Worm (Caenorhabditis elegans) whole organism, L4 larva: Measurements from ENCODE around the gene Y43C5B.3.

Experiments
- D1046.2 ChIP-seq: fragments of 200-800 bp; sonication (Bioruptor generic); IDR thresholded peaks from 2 replicates; pipeline ENCODE4 v1.3.6; 2022; ENCODE audit warnings: missing genetic modification characterization, missing compliant biosample characterization
- F37D6.2 ChIP-seq: sonication (generic microtip); optimal IDR thresholded peaks from 2 replicates; lab custom pipeline; 2016; ENCODE audit warnings: mild to moderate bottlenecking, missing genetic modification characterization, missing compliant biosample characterization
- F44E2.7 ChIP-seq: fragments of 200-800 bp; sonication (Bioruptor generic); IDR thresholded peaks from 2 replicates; pipeline ENCODE4 v2.1.2; 2022; ENCODE audit warnings: missing genetic modification characterization, missing compliant biosample characterization
- T20F7.1 ChIP-seq: fragments of 200-800 bp; sonication (Bioruptor generic); optimal IDR thresholded peaks from 2 replicates; lab custom pipeline; 2018; ENCODE audit warnings: mild to moderate bottlenecking, missing genetic modification characterization, missing compliant biosample characterization
- Y105C5A.15 ChIP-seq: fragments of 200-800 bp; sonication (Bioruptor generic); IDR thresholded peaks from 2 replicates; pipeline ENCODE4 v1.3.6; 2022; ENCODE audit warnings: missing genetic modification characterization, missing compliant biosample characterization
- Y5F2A.4 ChIP-seq: fragments of 200-800 bp; sonication (Bioruptor generic); optimal IDR thresholded peaks from 2 replicates; lab custom pipeline; 2018; ENCODE audit warnings: mild to moderate bottlenecking, missing genetic modification characterization, missing compliant biosample characterization
- ZK337.2 ChIP-seq: fragments of 200-800 bp; sonication (Bioruptor generic); IDR thresholded peaks from 2 replicates; pipeline ENCODE4 v1.3.6; 2022; ENCODE audit warnings: missing genetic modification reagents, missing genetic modification characterization, missing compliant biosample characterization
- ZK546.5 ChIP-seq, 2 experiments: sonication (generic microtip); optimal IDR thresholded peaks; 2 replicates each; lab custom pipeline; 2017; ENCODE audit warnings: missing biosample characterization in 2 of 2, missing genetic modification characterization in 2 of 2
- arid-1 ChIP-seq: fragments of 200-800 bp; sonication (Bioruptor generic); conservative IDR thresholded peaks from 2 replicates; pipeline ENCODE4 v1.3.6; 2022; ENCODE audit warnings: missing genetic modification reagents, missing genetic modification characterization, missing compliant biosample characterization
- attf-4 ChIP-seq: sonication (generic microtip); optimal IDR thresholded peaks from 3 replicates; lab custom pipeline; 2017; ENCODE audit warnings: missing biosample characterization, missing genetic modification characterization
- ceh-20 ChIP-seq: fragments of 200-800 bp; sonication (Bioruptor generic); IDR thresholded peaks from 2 replicates; pipeline ENCODE4 v1.3.6; 2022; ENCODE audit warnings: missing genetic modification reagents, missing genetic modification characterization, missing compliant biosample characterization
- ceh-32 ChIP-seq: sonication (generic microtip); optimal IDR thresholded peaks from 2 replicates; lab custom pipeline; 2016; ENCODE audit warnings: mild to moderate bottlenecking, missing genetic modification characterization, missing compliant biosample characterization; ENCODE audit not compliant: poor library complexity
- cey-2 ChIP-seq: sonication (generic microtip); optimal IDR thresholded peaks from 3 replicates; lab custom pipeline; 2017; ENCODE audit warnings: missing genetic modification characterization, mild to moderate bottlenecking, missing compliant biosample characterization, antibody characterized with exemption, borderline replicate concordance; ENCODE audit not compliant: insufficient read depth
- ctbp-1 ChIP-seq: fragments of 200-800 bp; sonication (Bioruptor generic); IDR thresholded peaks from 2 replicates; pipeline ENCODE4 v1.3.6; 2022; ENCODE audit warnings: missing genetic modification reagents, missing genetic modification characterization, missing compliant biosample characterization
- daf-16 ChIP-seq, 3 experiments: sonication (generic microtip); optimal IDR thresholded peaks; 2 replicates each; lab custom pipeline; 2016 to 2017; ENCODE audit warnings: missing genetic modification characterization in 3 of 3, missing genetic modification reagents in 3 of 3, mild to moderate bottlenecking in 2 of 3, missing compliant biosample characterization in 2 of 3, missing biosample characterization in 1 of 3, moderate library complexity in 1 of 3
- daf-19 ChIP-seq: fragments of 200-800 bp; sonication (Bioruptor generic); conservative IDR thresholded peaks from 2 replicates; pipeline ENCODE4 v1.3.6; 2022; ENCODE audit warnings: missing genetic modification characterization, missing compliant biosample characterization
- dmd-6 ChIP-seq: fragments of 200-800 bp; sonication (Bioruptor generic); IDR thresholded peaks from 2 replicates; pipeline ENCODE4 v1.3.6; 2022; ENCODE audit warnings: missing genetic modification reagents, missing genetic modification characterization, missing compliant biosample characterization
- dmd-8 ChIP-seq: fragments of 200-800 bp; sonication (Bioruptor generic); IDR thresholded peaks from 2 replicates; pipeline ENCODE4 v1.3.6; 2022; ENCODE audit warnings: missing genetic modification characterization, missing compliant biosample characterization
- dve-1 ChIP-seq: sonication (generic microtip); optimal IDR thresholded peaks from 2 replicates; lab custom pipeline; 2017; ENCODE audit warnings: antibody characterized with exemption, mild to moderate bottlenecking, missing genetic modification characterization, missing compliant biosample characterization; ENCODE audit not compliant: insufficient read depth
- fos-1 ChIP-seq: fragments of 150-350 bp; optimal IDR thresholded peaks from 2 replicates; lab custom pipeline; 2014; ENCODE audit warnings: missing biosample characterization, missing genetic modification characterization
- hlh-11 ChIP-seq: fragments of 200-800 bp; sonication (Bioruptor generic); optimal IDR thresholded peaks from 2 replicates; lab custom pipeline; 2018; ENCODE audit warnings: mild to moderate bottlenecking, missing genetic modification characterization, missing compliant biosample characterization
- jun-1 ChIP-seq: fragments of 150-350 bp; optimal IDR thresholded peaks from 2 replicates; lab custom pipeline; 2014; ENCODE audit warnings: missing biosample characterization, missing genetic modification reagents, missing genetic modification characterization
- lin-39 ChIP-seq: fragments of 150-350 bp; optimal IDR thresholded peaks from 2 replicates; lab custom pipeline; 2014; ENCODE audit warnings: missing biosample characterization, missing genetic modification reagents, missing genetic modification characterization
- lsy-2 ChIP-seq, 2 experiments: fragments of 150-350 bp in 1 of 2; sonication (generic microtip) in 1 of 2; optimal IDR thresholded peaks; 2 replicates each; lab custom pipeline; 2014 to 2017; ENCODE audit warnings: missing biosample characterization in 2 of 2, missing genetic modification characterization in 2 of 2
- mdt-29 ChIP-seq: fragments of 200-800 bp; sonication (Bioruptor generic); IDR thresholded peaks from 2 replicates; pipeline ENCODE4 v1.3.6; 2022; ENCODE audit warnings: missing genetic modification reagents, missing genetic modification characterization, missing compliant biosample characterization
- mes-2 ChIP-seq: sonication (generic microtip); optimal IDR thresholded peaks from 2 replicates; lab custom pipeline; 2016; ENCODE audit warnings: missing genotype, mild to moderate bottlenecking, missing genetic modification characterization, missing compliant biosample characterization; ENCODE audit not compliant: poor library complexity, severe bottlenecking
- mxl-2 ChIP-seq: fragments of 200-800 bp; sonication (Bioruptor generic); conservative IDR thresholded peaks from 2 replicates; pipeline ENCODE4 v1.3.6; 2022; ENCODE audit warnings: missing genetic modification reagents, missing genetic modification characterization, missing compliant biosample characterization
- nhr-10 ChIP-seq: fragments of 150-350 bp; optimal IDR thresholded peaks from 2 replicates; lab custom pipeline; 2014; ENCODE audit warnings: missing biosample characterization, missing genetic modification characterization
- nhr-102 ChIP-seq: sonication (generic microtip); optimal IDR thresholded peaks from 2 replicates; lab custom pipeline; 2016; ENCODE audit warnings: mild to moderate bottlenecking, missing genetic modification characterization, moderate library complexity, missing compliant biosample characterization
- nhr-25 ChIP-seq: sonication (generic microtip); optimal IDR thresholded peaks from 2 replicates; lab custom pipeline; 2017; ENCODE audit warnings: missing genetic modification characterization, mild to moderate bottlenecking, missing compliant biosample characterization, antibody characterized with exemption, moderate library complexity, borderline replicate concordance; ENCODE audit not compliant: insufficient read depth
- nhr-28 ChIP-seq: fragments of 150-350 bp; optimal IDR thresholded peaks from 2 replicates; lab custom pipeline; 2014; ENCODE audit warnings: missing biosample characterization, missing genetic modification characterization
- nhr-41 ChIP-seq: fragments of 200-800 bp; sonication (Bioruptor generic); IDR thresholded peaks from 2 replicates; pipeline ENCODE4 v1.3.6; 2022; ENCODE audit warnings: missing genetic modification reagents, missing genetic modification characterization, missing compliant biosample characterization
- nhr-48 ChIP-seq: sonication (generic microtip); optimal IDR thresholded peaks from 2 replicates; lab custom pipeline; 2016; ENCODE audit warnings: mild to moderate bottlenecking, missing genetic modification characterization, missing compliant biosample characterization
- nhr-76 ChIP-seq: fragments of 150-350 bp; optimal IDR thresholded peaks from 2 replicates; lab custom pipeline; 2014; ENCODE audit warnings: missing biosample characterization, missing genetic modification characterization
- pha-4 ChIP-seq, 2 experiments: fragments of 150-350 bp in 1 of 2; fragments of 200-800 bp in 1 of 2; sonication (Bioruptor generic) in 1 of 2; IDR thresholded peaks in 1 of 2; optimal IDR thresholded peaks in 1 of 2; 2 replicates each; pipeline versions ENCODE4 v1.3.6 to Lab custom; 2014 to 2022; ENCODE audit warnings: missing genetic modification characterization in 2 of 2, missing genetic modification reagents in 2 of 2, missing biosample characterization in 1 of 2, missing compliant biosample characterization in 1 of 2
- php-3 ChIP-seq: fragments of 200-800 bp; sonication (Bioruptor generic); IDR thresholded peaks from 2 replicates; pipeline ENCODE4 v1.3.6; 2022; ENCODE audit warnings: missing genetic modification reagents, missing genetic modification characterization, missing compliant biosample characterization
- pqm-1 ChIP-seq: sonication (generic microtip); optimal IDR thresholded peaks from 2 replicates; lab custom pipeline; 2017; ENCODE audit warnings: missing biosample characterization, missing genetic modification characterization
- rbr-2 ChIP-seq: sonication (generic microtip); optimal IDR thresholded peaks from 2 replicates; lab custom pipeline; 2016; ENCODE audit warnings: missing genotype, missing genetic modification characterization, missing compliant biosample characterization
- sdz-12 ChIP-seq: fragments of 200-800 bp; sonication (Bioruptor generic); optimal IDR thresholded peaks from 2 replicates; lab custom pipeline; 2018; ENCODE audit warnings: mild to moderate bottlenecking, missing genetic modification characterization, missing compliant biosample characterization
- snpc-1.2 ChIP-seq: fragments of 200-800 bp; sonication (Bioruptor generic); IDR thresholded peaks from 2 replicates; pipeline ENCODE4 v1.3.6; 2022; ENCODE audit warnings: missing genetic modification reagents, missing genetic modification characterization, missing compliant biosample characterization
- tag-97 ChIP-seq: fragments of 200-800 bp; sonication (Bioruptor generic); IDR thresholded peaks from 2 replicates; pipeline ENCODE4 v1.3.6; 2022; ENCODE audit warnings: missing genetic modification characterization, missing compliant biosample characterization
- unc-130 ChIP-seq: sonication (generic microtip); optimal IDR thresholded peaks from 2 replicates; lab custom pipeline; 2016; ENCODE audit warnings: missing genetic modification reagents, missing genetic modification characterization, missing compliant biosample characterization
- zfp-3 ChIP-seq: fragments of 200-800 bp; sonication (Bioruptor generic); conservative IDR thresholded peaks from 2 replicates; pipeline ENCODE4 v1.3.6; 2022; ENCODE audit warnings: missing genetic modification reagents, missing genetic modification characterization, missing compliant biosample characterization
- ztf-7 ChIP-seq: fragments of 150-350 bp; optimal IDR thresholded peaks from 2 replicates; lab custom pipeline; 2014; ENCODE audit warnings: missing biosample characterization, missing genetic modification characterization

Y43C5B.3 gene

ce11 chrIV:10373772-10374288 is 23.4 kb downstream of the Y43C5B.3 start, which contains the start of gene mpz-5 (continued):
- TF ChIP-seq tag-97 (GFP tag; lab: Robert Waterston, UW) = no peak
- peak; percentile 81 for TF ChIP-seq dve-1
- TF ChIP-seq lsy-2 (tag; optimal IDR thresholded peaks at IDR 0.05; lab: Kevin White, UChicago) = peak in 1 of 2 experiments; percentile 89
- TF ChIP-seq, all 104 proteins: peak for 33

DNA sequence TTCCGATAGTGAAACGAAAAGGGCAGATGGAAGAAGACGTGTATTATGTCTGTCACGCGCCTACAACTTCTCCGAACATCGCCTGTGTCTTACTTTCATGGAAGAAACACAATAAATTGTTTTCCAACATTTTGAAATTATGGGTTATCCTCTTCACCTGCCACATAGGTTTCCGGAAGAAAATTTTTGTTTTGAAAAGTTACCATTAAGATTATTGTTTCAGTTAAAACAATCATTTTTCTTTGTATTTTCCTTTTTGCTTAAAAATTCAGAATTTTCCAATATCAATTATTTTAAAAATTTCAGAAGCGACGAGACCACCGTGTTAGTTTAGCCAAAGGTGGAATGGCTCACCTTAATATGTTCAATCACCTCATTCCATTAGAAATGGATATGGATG is 24.2 kb downstream of the Y43C5B.3 start, which contains the start of gene mask-1:
Gene mask-1 (plus strand): TSS at position 301 of the 400 bp plus-strand sequence.
- no peak for TF ChIP-seq nhr-25 (tag; lab: Kevin White, UChicago)
- TF ChIP-seq zfp-3 (GFP tag; lab: Robert Waterston, UW) = no peak
- TF ChIP-seq fos-1 (tag; lab: Kevin White, UChicago) = no peak
- TF ChIP-seq ctbp-1 (GFP tag; lab: Robert Waterston, UW) = no peak
- TF ChIP-seq ceh-20 (GFP tag; lab: Robert Waterston, UW) = no peak
- no peak for TF ChIP-seq ZK337.2 (GFP tag; lab: Robert Waterston, UW)
- no peak for TF ChIP-seq pha-4 (GFP tag; IDR thresholded peaks at IDR 0.05; lab: Robert Waterston, UW)
- no peak for TF ChIP-seq pha-4 (tag; optimal IDR thresholded peaks at IDR 0.05; lab: Kevin White, UChicago)
- no peak for TF ChIP-seq nhr-102
- TF ChIP-seq daf-19 (GFP tag; lab: Robert Waterston, UW) = no peak
- no peak for TF ChIP-seq rbr-2
- TF ChIP-seq unc-130 (GFP tag; lab: Kevin White, UChicago) = no peak
- TF ChIP-seq dmd-8 (GFP tag; lab: Robert Waterston, UW) = no peak
- TF ChIP-seq mdt-29 (GFP tag; lab: Robert Waterston, UW) = no peak
- no peak for TF ChIP-seq mes-2 (tag; lab: Kevin White, UChicago)
- TF ChIP-seq, all 104 proteins: peak for 0

- no peak for TF ChIP-seq pqm-1 (tag; lab: Kevin White, UChicago)
- peak; percentile 62; the same call in 1 of the 2 replicates for TF ChIP-seq ceh-20 (GFP tag; lab: Robert Waterston, UW)
- TF ChIP-seq sdz-12 (GFP tag; lab: Kevin White, UChicago) = no peak
- TF ChIP-seq dmd-6 = peak; percentile 51
- no peak for TF ChIP-seq nhr-41
- no peak for TF ChIP-seq Y105C5A.15
- no peak for TF ChIP-seq F44E2.7 (GFP tag; lab: Robert Waterston, UW)
- peak; percentile 82 for TF ChIP-seq hlh-11 (tag; lab: Kevin White, UChicago)
- peak; percentile 15 for TF ChIP-seq ztf-7 (tag; lab: Kevin White, UChicago)
- TF ChIP-seq F37D6.2 (tag; lab: Kevin White, UChicago) = peak; percentile 29
- TF ChIP-seq nhr-10 (tag; lab: Kevin White, UChicago) = no peak
- no peak for TF ChIP-seq cey-2
- peak in 1 of 2 experiments; percentile 63 for TF ChIP-seq lsy-2 (tag; optimal IDR thresholded peaks at IDR 0.05; lab: Kevin White, UChicago)
- no peak for TF ChIP-seq attf-4 (tag; lab: Kevin White, UChicago)
- TF ChIP-seq snpc-1.2 = no peak
- TF ChIP-seq daf-16 (GFP tag; optimal IDR thresholded peaks at IDR 0.05; lab: Kevin White, UChicago) = peak in 1 of 2 experiments; percentile 29
- peak; percentile 44 for TF ChIP-seq daf-16 (tag; optimal IDR thresholded peaks at IDR 0.05; lab: Kevin White, UChicago)
- TF ChIP-seq php-3 = no peak
- TF ChIP-seq Y5F2A.4 (GFP tag; lab: Kevin White, UChicago) = no peak
- TF ChIP-seq ceh-32 = no peak
- TF ChIP-seq ZK546.5 (tag; optimal IDR thresholded peaks at IDR 0.05; lab: Kevin White, UChicago) = no peak
- no peak for TF ChIP-seq D1046.2 (GFP tag; lab: Robert Waterston, UW)
- peak; percentile 31 for TF ChIP-seq nhr-28 (tag; lab: Kevin White, UChicago)
- TF ChIP-seq mdt-29 (GFP tag; lab: Robert Waterston, UW) = no peak
- TF ChIP-seq arid-1 = no peak
- TF ChIP-seq pha-4 (GFP tag; IDR thresholded peaks at IDR 0.05; lab: Robert Waterston, UW) = no peak
- no peak for TF ChIP-seq pha-4 (tag; optimal IDR thresholded peaks at IDR 0.05; lab: Kevin White, UChicago)
- TF ChIP-seq jun-1 (tag; lab: Kevin White, UChicago) = no peak
- TF ChIP-seq nhr-25 (tag; lab: Kevin White, UChicago) = no peak
- peak; percentile 64 for TF ChIP-seq nhr-48
- TF ChIP-seq mxl-2 (GFP tag; lab: Robert Waterston, UW) = no peak
- no peak for TF ChIP-seq lin-39 (tag; lab: Kevin White, UChicago)
- no peak for TF ChIP-seq nhr-76 (tag; lab: Kevin White, UChicago)
- TF ChIP-seq rbr-2 = peak; percentile 46
- TF ChIP-seq T20F7.1 (GFP tag; lab: Kevin White, UChicago) = no peak
These were observed 30.2 kb downstream of the Y43C5B.3 start for ce11 chrIV:10380626-10381025.
